Worm (Caenorhabditis elegans): ENCODE measurements around the gene F10C2.4.
A peak's percentile ranks its signal among the peaks of the same experiment; 100 is the strongest.

ce11 chrV:12002866-12003485, 38.4 kb upstream of the F10C2.4 start, which contains the start of gene cpr-9:
- TF ChIP-seq him-1 (tag; optimal IDR thresholded peaks at IDR 0.05) (no peak), dao-5 (tag; optimal IDR thresholded peaks at IDR 0.05) (no peak), W03F9.2 (tag; optimal IDR thresholded peaks at IDR 0.05) (peak; percentile 30)

Data from whole organism, L4/young adult.